Worm (Caenorhabditis elegans) whole organism, L1 larva: ENCODE results near the gene set-25.
A peak's percentile ranks its signal among the peaks of the same experiment; 100 is the strongest.

Experiments used
- C16A3.4 ChIP-seq: fragments of 150-350 bp; optimal IDR thresholded peaks from 2 replicates; lab custom pipeline; 2014; ENCODE audit warnings: missing biosample characterization, missing genetic modification characterization
- aha-1 ChIP-seq: fragments of 150-350 bp; optimal IDR thresholded peaks from 2 replicates; lab custom pipeline; 2014; ENCODE audit warnings: missing biosample characterization, missing genetic modification characterization
- blmp-1 ChIP-seq: fragments of 150-350 bp; optimal IDR thresholded peaks from 2 replicates; lab custom pipeline; 2014; ENCODE audit warnings: missing biosample characterization, missing genetic modification characterization
- ceh-63 ChIP-seq: fragments of 200-800 bp; sonication (Bioruptor generic); optimal IDR thresholded peaks from 2 replicates; lab custom pipeline; 2018; ENCODE audit warnings: mild to moderate bottlenecking, missing genetic modification characterization, missing compliant biosample characterization
- ceh-82 ChIP-seq, 3 experiments: fragments of 150-350 bp in 1 of 3; sonication (generic microtip) in 2 of 3; optimal IDR thresholded peaks; 2 replicates each; lab custom pipeline; 2014 to 2017; ENCODE audit warnings: missing biosample characterization in 3 of 3, missing genetic modification characterization in 3 of 3
- ceh-88 ChIP-seq: fragments of 200-800 bp; sonication (Bioruptor generic); IDR thresholded peaks from 2 replicates; pipeline ENCODE4 v1.3.6; 2022; ENCODE audit warnings: missing genetic modification characterization, missing compliant biosample characterization
- ces-1 ChIP-seq: fragments of 150-350 bp; optimal IDR thresholded peaks from 2 replicates; lab custom pipeline; 2014; ENCODE audit warnings: missing biosample characterization, missing genetic modification reagents, missing genetic modification characterization
- dsc-1 ChIP-seq: sonication (generic microtip); optimal IDR thresholded peaks from 2 replicates; lab custom pipeline; 2016; ENCODE audit warnings: mild to moderate bottlenecking, missing genetic modification characterization, missing compliant biosample characterization
- efl-1 ChIP-seq, 4 experiments: fragments of 150-350 bp; optimal IDR thresholded peaks in 3 of 4; peaks in 1 of 4; 1 replicate in 1 of 4; 2 replicates in 3 of 4; lab custom pipeline; 2014; ENCODE audit warnings: missing biosample characterization in 2 of 4, missing genetic modification characterization in 2 of 4, missing genetic modification reagents in 2 of 4
- efl-3 ChIP-seq: fragments of 200-800 bp; sonication (Bioruptor generic); optimal IDR thresholded peaks from 2 replicates; lab custom pipeline; 2018; ENCODE audit warnings: mild to moderate bottlenecking, missing genetic modification characterization, missing compliant biosample characterization
- egl-13 ChIP-seq: sonication (generic microtip); optimal IDR thresholded peaks from 2 replicates; lab custom pipeline; 2016; ENCODE audit warnings: missing genotype, missing genetic modification reagents, missing genetic modification characterization, missing compliant biosample characterization
- egl-27 ChIP-seq, 2 experiments: fragments of 150-350 bp in 1 of 2; sonication (generic microtip); optimal IDR thresholded peaks; 3 replicates each; lab custom pipeline; 2017 to 2018; ENCODE audit warnings: missing biosample characterization in 2 of 2, missing genetic modification characterization in 2 of 2, missing genetic modification reagents in 2 of 2
- elt-3 ChIP-seq, 6 experiments: fragments of 150-350 bp in 1 of 6; sonication (generic microtip); optimal IDR thresholded peaks; 2 replicates each; lab custom pipeline; 2017 to 2018; ENCODE audit warnings: missing biosample characterization in 6 of 6, missing genetic modification characterization in 6 of 6, inconsistent platforms in 1 of 6
- fkh-8 ChIP-seq: sonication (generic microtip); optimal IDR thresholded peaks from 2 replicates; lab custom pipeline; 2016; ENCODE audit warnings: mild to moderate bottlenecking, missing genetic modification characterization, missing compliant biosample characterization
- fos-1 ChIP-seq: fragments of 150-350 bp; optimal IDR thresholded peaks from 2 replicates; lab custom pipeline; 2014; ENCODE audit warnings: missing biosample characterization, missing genetic modification characterization
- grh-1 ChIP-seq: fragments of 200-800 bp; sonication (Bioruptor generic); IDR thresholded peaks from 2 replicates; pipeline ENCODE4 v1.3.6; 2022; ENCODE audit warnings: missing genetic modification reagents, missing genetic modification characterization, missing compliant biosample characterization
- irx-1 ChIP-seq: sonication (generic microtip); optimal IDR thresholded peaks from 2 replicates; lab custom pipeline; 2016; ENCODE audit warnings: missing genetic modification characterization, missing compliant biosample characterization
- isw-1 ChIP-seq: fragments of 200-800 bp; sonication (Bioruptor generic); IDR thresholded peaks from 2 replicates; pipeline ENCODE4 v1.3.6; 2022; ENCODE audit warnings: missing genetic modification characterization, missing compliant biosample characterization
- lin-14 ChIP-seq: fragments of 200-800 bp; sonication (Bioruptor generic); optimal IDR thresholded peaks from 2 replicates; lab custom pipeline; 2018; ENCODE audit warnings: mild to moderate bottlenecking, missing genetic modification characterization, moderate library complexity, missing compliant biosample characterization
- lin-35 ChIP-seq, 2 experiments: fragments of 150-350 bp; optimal IDR thresholded peaks; 2 replicates each; lab custom pipeline; 2014; ENCODE audit warnings: missing biosample characterization in 2 of 2, missing genetic modification characterization in 2 of 2, missing genetic modification reagents in 2 of 2
- mab-9 ChIP-seq: fragments of 200-800 bp; sonication (Bioruptor generic); IDR thresholded peaks from 2 replicates; pipeline ENCODE4 v1.3.6; 2022; ENCODE audit warnings: missing genetic modification reagents, missing genetic modification characterization, missing compliant biosample characterization
- mdl-1 ChIP-seq, 2 experiments: fragments of 150-350 bp; optimal IDR thresholded peaks; 2 replicates each; lab custom pipeline; 2014 to 2017; ENCODE audit warnings: missing biosample characterization in 2 of 2, missing genetic modification characterization in 2 of 2, inconsistent platforms in 1 of 2
- mep-1 ChIP-seq: fragments of 150-350 bp; optimal IDR thresholded peaks from 2 replicates; lab custom pipeline; 2014; ENCODE audit warnings: missing biosample characterization, missing genetic modification characterization
- nhr-11 ChIP-seq: fragments of 150-350 bp; optimal IDR thresholded peaks from 2 replicates; lab custom pipeline; 2014; ENCODE audit warnings: missing biosample characterization, missing genetic modification characterization
- nhr-19 ChIP-seq: fragments of 200-800 bp; sonication (Bioruptor generic); conservative IDR thresholded peaks from 2 replicates; pipeline ENCODE4 v1.3.6; 2022; ENCODE audit warnings: missing genetic modification characterization, missing compliant biosample characterization
- nhr-20 ChIP-seq: sonication (generic microtip); optimal IDR thresholded peaks from 2 replicates; lab custom pipeline; 2016; ENCODE audit warnings: mild to moderate bottlenecking, missing genetic modification characterization, missing compliant biosample characterization
- nhr-237 ChIP-seq: fragments of 150-350 bp; optimal IDR thresholded peaks from 2 replicates; lab custom pipeline; 2014; ENCODE audit warnings: missing biosample characterization, missing genetic modification characterization
- nhr-47 ChIP-seq: sonication (generic microtip); optimal IDR thresholded peaks from 2 replicates; lab custom pipeline; 2016; ENCODE audit warnings: mild to moderate bottlenecking, missing genetic modification characterization, moderate library complexity, missing compliant biosample characterization
- nhr-71 ChIP-seq: sonication (generic microtip); optimal IDR thresholded peaks from 2 replicates; lab custom pipeline; 2016; ENCODE audit warnings: mild to moderate bottlenecking, missing genetic modification characterization, moderate library complexity, missing compliant biosample characterization
- nhr-76 ChIP-seq: sonication (generic microtip); optimal IDR thresholded peaks from 2 replicates; lab custom pipeline; 2017; ENCODE audit warnings: missing biosample characterization, missing genetic modification characterization
- nhr-85 ChIP-seq: sonication (generic microtip); peaks from one replicate; lab custom pipeline; 2016; ENCODE audit warnings: missing genetic modification characterization, inconsistent platforms, missing compliant biosample characterization
- nhr-90 ChIP-seq: sonication (generic microtip); optimal IDR thresholded peaks from 2 replicates; lab custom pipeline; 2016; ENCODE audit warnings: mild to moderate bottlenecking, missing genetic modification characterization, missing compliant biosample characterization; ENCODE audit not compliant: poor library complexity
- rnt-1 ChIP-seq: sonication (generic microtip); optimal IDR thresholded peaks from 2 replicates; lab custom pipeline; 2016; ENCODE audit warnings: mild to moderate bottlenecking, missing genetic modification characterization, moderate library complexity, missing compliant biosample characterization
- skn-1 ChIP-seq: fragments of 150-350 bp; optimal IDR thresholded peaks from 2 replicates; lab custom pipeline; 2014; ENCODE audit warnings: missing biosample characterization, missing genetic modification characterization
- snpc-4 ChIP-seq: fragments of 150-350 bp; optimal IDR thresholded peaks from 2 replicates; lab custom pipeline; 2014; ENCODE audit warnings: missing biosample characterization, missing genetic modification characterization
- snu-23 ChIP-seq: sonication (generic microtip); optimal IDR thresholded peaks from 2 replicates; lab custom pipeline; 2016; ENCODE audit warnings: missing genetic modification characterization, missing compliant biosample characterization
- sox-4 ChIP-seq: sonication (generic microtip); optimal IDR thresholded peaks from 2 replicates; lab custom pipeline; 2016; ENCODE audit warnings: missing genetic modification characterization, missing compliant biosample characterization
- swsn-7 ChIP-seq: sonication (generic microtip); optimal IDR thresholded peaks from 2 replicates; lab custom pipeline; 2016; ENCODE audit warnings: missing genetic modification characterization, missing compliant biosample characterization
- unc-86 ChIP-seq: sonication (generic microtip); optimal IDR thresholded peaks from 2 replicates; lab custom pipeline; 2016; ENCODE audit warnings: missing genetic modification characterization, missing compliant biosample characterization
- unc-98 ChIP-seq: fragments of 200-800 bp; sonication (Bioruptor generic); IDR thresholded peaks from 2 replicates; pipeline ENCODE4 v1.3.6; 2022; ENCODE audit warnings: missing genetic modification characterization, missing compliant biosample characterization
- vab-15 ChIP-seq: sonication (generic microtip); optimal IDR thresholded peaks from 2 replicates; lab custom pipeline; 2017; ENCODE audit warnings: missing genotype, mild to moderate bottlenecking, missing genetic modification characterization, missing compliant biosample characterization
- xbp-1 ChIP-seq: sonication (generic microtip); optimal IDR thresholded peaks from 2 replicates; lab custom pipeline; 2016; ENCODE audit warnings: missing genetic modification characterization, missing compliant biosample characterization
- zag-1 ChIP-seq: fragments of 150-350 bp; optimal IDR thresholded peaks from 2 replicates; lab custom pipeline; 2014; ENCODE audit warnings: missing biosample characterization, missing genetic modification characterization
- zip-4 ChIP-seq: fragments of 200-800 bp; sonication (Bioruptor generic); optimal IDR thresholded peaks from 2 replicates; lab custom pipeline; 2018; ENCODE audit warnings: mild to moderate bottlenecking, missing genetic modification characterization, moderate library complexity, missing compliant biosample characterization
- ztf-11 ChIP-seq, 2 experiments: sonication (generic microtip); optimal IDR thresholded peaks; 2 replicates each; lab custom pipeline; 2016 to 2017; ENCODE audit warnings: missing genetic modification characterization in 2 of 2, missing biosample characterization in 1 of 2, missing compliant biosample characterization in 1 of 2
- ztf-4 ChIP-seq: fragments of 150-350 bp; optimal IDR thresholded peaks from 2 replicates; lab custom pipeline; 2014; ENCODE audit warnings: missing biosample characterization, missing genetic modification characterization

The set-25 gene

DNA sequence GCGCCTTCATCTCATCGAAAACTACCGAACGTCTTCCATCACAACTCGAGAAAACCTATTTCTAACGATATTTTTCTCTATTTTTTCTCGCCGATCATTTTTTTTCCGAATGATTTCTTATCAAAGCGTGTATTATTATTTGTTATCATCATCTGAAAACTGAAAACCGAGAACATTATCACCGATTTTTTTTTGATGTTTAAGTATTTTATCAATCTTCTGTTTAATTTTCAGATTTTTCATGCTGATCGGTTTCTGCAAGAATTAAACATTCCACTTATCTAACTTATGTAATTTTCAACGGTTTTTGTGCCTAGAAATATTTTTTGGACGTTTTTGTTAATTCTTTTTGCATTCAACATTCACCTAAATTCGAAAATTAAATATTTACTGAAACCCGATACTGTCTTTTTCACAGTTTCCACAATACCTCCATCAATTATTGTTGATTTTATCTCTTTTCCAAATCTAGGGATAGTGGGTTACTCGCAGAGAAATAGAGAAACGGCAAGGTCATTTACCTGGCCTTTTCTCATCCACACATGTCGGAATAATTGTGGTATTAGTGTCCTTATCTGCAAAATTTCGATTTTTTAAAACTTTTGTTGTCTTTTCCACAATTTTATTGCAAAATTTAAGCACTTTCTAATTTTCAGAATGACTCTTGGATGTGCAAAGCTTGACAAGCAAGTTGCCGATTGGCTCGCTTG lies 6.0 kb upstream of the set-25 start, which contains the start of gene pgm-2 (continued):
- TF ChIP-seq aha-1 (tag; lab: Kevin White, UChicago): no peak
- no peak for TF ChIP-seq C16A3.4 (tag; lab: Kevin White, UChicago)
- no peak for TF ChIP-seq nhr-71
- no peak for TF ChIP-seq ceh-63 (GFP tag; lab: Kevin White, UChicago)
- no peak for TF ChIP-seq nhr-11
- TF ChIP-seq isw-1 (GFP tag; lab: Robert Waterston, UW): no peak
- TF ChIP-seq fkh-8 (tag; lab: Kevin White, UChicago): no peak
- no peak for TF ChIP-seq egl-27 (tag; optimal IDR thresholded peaks at IDR 0.05; lab: Kevin White, UChicago)
- TF ChIP-seq mdl-1 (tag; optimal IDR thresholded peaks at IDR 0.05; lab: Kevin White, UChicago): no peak
- no peak for TF ChIP-seq nhr-76 (tag; lab: Kevin White, UChicago)
- TF ChIP-seq nhr-90 (tag; lab: Kevin White, UChicago): peak; percentile 22
- TF ChIP-seq ces-1 (GFP tag; lab: Kevin White, UChicago): no peak
- TF ChIP-seq vab-15 (tag; lab: Kevin White, UChicago): no peak
- peak; percentile 9 for TF ChIP-seq rnt-1
- no peak for TF ChIP-seq zag-1 (tag; lab: Kevin White, UChicago)
- TF ChIP-seq nhr-47 (tag; lab: Kevin White, UChicago): peak; percentile 2
- TF ChIP-seq efl-1 (optimal IDR thresholded peaks at IDR 0.05; lab: Kevin White, UChicago): peak in 1 of 2 experiments; percentile 19
- peak in 1 of 2 experiments; percentile 83 for TF ChIP-seq efl-1 (GFP tag; optimal IDR thresholded peaks at IDR 0.05 in 1 of 2; lab: Kevin White, UChicago)

DNA sequence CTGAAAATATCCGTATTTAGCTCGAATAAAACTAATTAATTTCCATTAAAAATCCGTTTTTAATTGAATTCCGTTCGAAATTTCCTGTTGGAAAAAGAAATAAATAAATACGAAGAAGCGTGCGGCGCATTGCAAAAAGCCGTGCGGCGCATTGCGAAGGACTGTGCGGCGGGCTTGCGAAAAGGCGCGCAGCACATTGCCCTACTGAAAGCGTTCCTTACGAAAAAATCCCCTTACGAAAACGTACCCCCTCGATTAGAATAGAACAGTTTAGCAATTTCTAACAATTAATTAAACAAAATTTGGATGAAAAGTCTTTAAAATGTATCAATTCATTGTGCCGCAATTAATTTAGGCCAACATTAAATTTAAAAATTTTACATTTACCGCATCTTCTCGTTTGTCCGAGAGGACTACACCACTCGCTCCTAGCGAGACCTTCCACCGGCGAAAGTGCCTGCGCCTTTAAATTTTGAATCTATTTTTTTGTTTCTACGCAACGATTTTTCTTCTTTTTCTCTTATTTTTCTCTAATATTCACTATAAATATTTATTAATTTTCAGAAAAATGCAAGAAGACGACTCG lies 3.5 kb upstream of the set-25 start, which contains the start of gene npp-18:
Gene npp-18 (plus strand): TSS at position 565 of the 586 bp plus-strand sequence.
- TF ChIP-seq ztf-4 (tag; lab: Kevin White, UChicago) (peak; percentile 26), lin-14 (GFP tag; lab: Kevin White, UChicago) (peak; percentile 64), fkh-8 (tag; lab: Kevin White, UChicago) (peak; percentile 53), nhr-85 (tag; lab: Kevin White, UChicago) (peak; percentile 91), mdl-1 (tag; optimal IDR thresholded peaks at IDR 0.05; lab: Kevin White, UChicago) (peak in 1 of 2 experiments; percentile 28), nhr-71 (peak; percentile 81), nhr-237 (tag; lab: Kevin White, UChicago) (peak; percentile 28), unc-86 (peak; percentile 63), nhr-47 (tag; lab: Kevin White, UChicago) (peak; percentile 84), efl-1 (optimal IDR thresholded peaks at IDR 0.05; lab: Kevin White, UChicago) (peak; percentile 74 to 87), efl-1 (GFP tag; optimal IDR thresholded peaks at IDR 0.05 in 1 of 2; lab: Kevin White, UChicago) (peak; percentile 87 to 98), irx-1 (tag; lab: Kevin White, UChicago) (peak; percentile 72), ztf-11 (tag; optimal IDR thresholded peaks at IDR 0.05; lab: Kevin White, UChicago) (peak in 1 of 2 experiments; percentile 34), ceh-88 (GFP tag; lab: Robert Waterston, UW) (peak; percentile 81), isw-1 (GFP tag; lab: Robert Waterston, UW) (peak; percentile 76), snpc-4 (tag; lab: Kevin White, UChicago) (peak; percentile 38), rnt-1 (peak; percentile 77), grh-1 (GFP tag; lab: Robert Waterston, UW) (peak; percentile 73), blmp-1 (tag; lab: Kevin White, UChicago) (peak; percentile 33), nhr-90 (tag; lab: Kevin White, UChicago) (peak; percentile 65), zip-4 (peak; percentile 32), nhr-19 (GFP tag; lab: Robert Waterston, UW) (peak; percentile 84), egl-13 (tag; lab: Kevin White, UChicago) (peak; percentile 51), elt-3 (tag; optimal IDR thresholded peaks at IDR 0.05; lab: Kevin White, UChicago) (peak in 1 of 6 experiments; percentile 29), mab-9 (GFP tag; lab: Robert Waterston, UW) (0 out of 2 replicates have a peak, but pooled peaks have one; percentile 55), sox-4 (tag; lab: Kevin White, UChicago) (peak; percentile 53), snu-23 (peak; percentile 82), nhr-20 (tag; lab: Kevin White, UChicago) (peak; percentile 68), dsc-1 (tag; lab: Kevin White, UChicago) (peak; percentile 70), skn-1 (tag; lab: Kevin White, UChicago) (peak; percentile 52), unc-98 (GFP tag; lab: Robert Waterston, UW) (peak; percentile 41; the same call in 1 of the 2 replicates), fos-1 (tag; lab: Kevin White, UChicago) (peak; percentile 23), mep-1 (tag; lab: Kevin White, UChicago) (peak; percentile 72), xbp-1 (tag; lab: Kevin White, UChicago) (peak; percentile 73), efl-3 (GFP tag; lab: Kevin White, UChicago) (peak; percentile 5), swsn-7 (tag; lab: Kevin White, UChicago) (peak; percentile 72), lin-35 (GFP tag; optimal IDR thresholded peaks at IDR 0.05; lab: Kevin White, UChicago) (peak; percentile 86 to 89), ceh-82 (tag; optimal IDR thresholded peaks at IDR 0.05; lab: Kevin White, UChicago) (peak; percentile 52 to 78 (median 67))
